Worm (Caenorhabditis elegans) whole organism, L1 larva: ENCODE measurements around the gene nhr-25.

ENCODE experiments used
- C04F5.9 ChIP-seq: sonication (generic microtip); optimal IDR thresholded peaks from 2 replicates; lab custom pipeline; 2016; ENCODE audit warnings: missing genetic modification characterization, missing compliant biosample characterization
- C16A3.4 ChIP-seq: fragments of 150-350 bp; optimal IDR thresholded peaks from 2 replicates; lab custom pipeline; 2014; ENCODE audit warnings: missing biosample characterization, missing genetic modification characterization
- C34B4.2 ChIP-seq: sonication (generic microtip); optimal IDR thresholded peaks from 2 replicates; lab custom pipeline; 2017; ENCODE audit warnings: mild to moderate bottlenecking, missing genetic modification characterization, missing compliant biosample characterization
- F16B12.6 ChIP-seq: fragments of 150-350 bp; optimal IDR thresholded peaks from 2 replicates; lab custom pipeline; 2014; ENCODE audit warnings: missing biosample characterization, missing genetic modification characterization
- aly-2 ChIP-seq: fragments of 150-350 bp; optimal IDR thresholded peaks from 2 replicates; lab custom pipeline; 2014; ENCODE audit warnings: missing biosample characterization, missing genetic modification characterization
- blmp-1 ChIP-seq: fragments of 150-350 bp; optimal IDR thresholded peaks from 2 replicates; lab custom pipeline; 2014; ENCODE audit warnings: missing biosample characterization, missing genetic modification characterization
- ceh-63 ChIP-seq: fragments of 200-800 bp; sonication (Bioruptor generic); optimal IDR thresholded peaks from 2 replicates; lab custom pipeline; 2018; ENCODE audit warnings: mild to moderate bottlenecking, missing genetic modification characterization, missing compliant biosample characterization
- ceh-8 ChIP-seq: fragments of 200-800 bp; sonication (Bioruptor generic); optimal IDR thresholded peaks from 2 replicates; lab custom pipeline; 2018; ENCODE audit warnings: mild to moderate bottlenecking, missing genetic modification characterization, moderate library complexity, missing compliant biosample characterization
- ceh-82 ChIP-seq, 3 experiments: fragments of 150-350 bp in 1 of 3; sonication (generic microtip) in 2 of 3; optimal IDR thresholded peaks; 2 replicates each; lab custom pipeline; 2014 to 2017; ENCODE audit warnings: missing biosample characterization in 3 of 3, missing genetic modification characterization in 3 of 3
- dpl-1 ChIP-seq, 3 experiments: fragments of 150-350 bp in 2 of 3; sonication (generic microtip) in 1 of 3; optimal IDR thresholded peaks; 2 replicates each; lab custom pipeline; 2014 to 2017; ENCODE audit warnings: missing biosample characterization in 3 of 3, missing genetic modification characterization in 3 of 3, missing genetic modification reagents in 3 of 3
- dsc-1 ChIP-seq: sonication (generic microtip); optimal IDR thresholded peaks from 2 replicates; lab custom pipeline; 2016; ENCODE audit warnings: mild to moderate bottlenecking, missing genetic modification characterization, missing compliant biosample characterization
- efl-1 ChIP-seq, 4 experiments: fragments of 150-350 bp; optimal IDR thresholded peaks in 3 of 4; peaks in 1 of 4; 1 replicate in 1 of 4; 2 replicates in 3 of 4; lab custom pipeline; 2014; ENCODE audit warnings: missing biosample characterization in 2 of 4, missing genetic modification characterization in 2 of 4, missing genetic modification reagents in 2 of 4
- egl-27 ChIP-seq, 2 experiments: fragments of 150-350 bp in 1 of 2; sonication (generic microtip); optimal IDR thresholded peaks; 3 replicates each; lab custom pipeline; 2017 to 2018; ENCODE audit warnings: missing biosample characterization in 2 of 2, missing genetic modification characterization in 2 of 2, missing genetic modification reagents in 2 of 2
- ets-5 ChIP-seq: fragments of 200-800 bp; sonication (Bioruptor generic); IDR thresholded peaks from 2 replicates; pipeline ENCODE4 v1.3.6; 2022; ENCODE audit warnings: missing genetic modification characterization, missing compliant biosample characterization
- fkh-8 ChIP-seq: sonication (generic microtip); optimal IDR thresholded peaks from 2 replicates; lab custom pipeline; 2016; ENCODE audit warnings: mild to moderate bottlenecking, missing genetic modification characterization, missing compliant biosample characterization
- fos-1 ChIP-seq: fragments of 150-350 bp; optimal IDR thresholded peaks from 2 replicates; lab custom pipeline; 2014; ENCODE audit warnings: missing biosample characterization, missing genetic modification characterization
- hlh-4 ChIP-seq: sonication (generic microtip); optimal IDR thresholded peaks from 2 replicates; lab custom pipeline; 2016; ENCODE audit warnings: mild to moderate bottlenecking, missing genetic modification characterization, missing compliant biosample characterization
- jun-1 ChIP-seq: fragments of 150-350 bp; optimal IDR thresholded peaks from 2 replicates; lab custom pipeline; 2014; ENCODE audit warnings: missing biosample characterization, missing genetic modification reagents, missing genetic modification characterization
- lin-13 ChIP-seq: fragments of 150-350 bp; optimal IDR thresholded peaks from 2 replicates; lab custom pipeline; 2014; ENCODE audit warnings: missing biosample characterization, missing genetic modification reagents, missing genetic modification characterization
- lin-35 ChIP-seq, 2 experiments: fragments of 150-350 bp; optimal IDR thresholded peaks; 2 replicates each; lab custom pipeline; 2014; ENCODE audit warnings: missing biosample characterization in 2 of 2, missing genetic modification characterization in 2 of 2, missing genetic modification reagents in 2 of 2
- lin-39 ChIP-seq: fragments of 150-350 bp; optimal IDR thresholded peaks from 2 replicates; lab custom pipeline; 2014; ENCODE audit warnings: missing biosample characterization, missing genetic modification reagents, missing genetic modification characterization
- lsy-2 ChIP-seq, 2 experiments: fragments of 150-350 bp; optimal IDR thresholded peaks; 2 replicates each; lab custom pipeline; 2014; ENCODE audit warnings: missing biosample characterization in 2 of 2, missing genetic modification characterization in 2 of 2
- mab-9 ChIP-seq: fragments of 200-800 bp; sonication (Bioruptor generic); IDR thresholded peaks from 2 replicates; pipeline ENCODE4 v1.3.6; 2022; ENCODE audit warnings: missing genetic modification reagents, missing genetic modification characterization, missing compliant biosample characterization
- mdl-1 ChIP-seq, 2 experiments: fragments of 150-350 bp; optimal IDR thresholded peaks; 2 replicates each; lab custom pipeline; 2014 to 2017; ENCODE audit warnings: missing biosample characterization in 2 of 2, missing genetic modification characterization in 2 of 2, inconsistent platforms in 1 of 2
- mef-2 ChIP-seq: fragments of 150-350 bp; optimal IDR thresholded peaks from 2 replicates; lab custom pipeline; 2014; ENCODE audit warnings: missing biosample characterization, missing genetic modification characterization
- nhr-11 ChIP-seq: fragments of 150-350 bp; optimal IDR thresholded peaks from 2 replicates; lab custom pipeline; 2014; ENCODE audit warnings: missing biosample characterization, missing genetic modification characterization
- nhr-12 ChIP-seq: sonication (generic microtip); optimal IDR thresholded peaks from 2 replicates; lab custom pipeline; 2017; ENCODE audit warnings: missing biosample characterization, missing genetic modification characterization
- nhr-20 ChIP-seq: sonication (generic microtip); optimal IDR thresholded peaks from 2 replicates; lab custom pipeline; 2016; ENCODE audit warnings: mild to moderate bottlenecking, missing genetic modification characterization, missing compliant biosample characterization
- nhr-28 ChIP-seq: fragments of 150-350 bp; optimal IDR thresholded peaks from 2 replicates; lab custom pipeline; 2014; ENCODE audit warnings: missing biosample characterization, missing genetic modification characterization
- nhr-76 ChIP-seq: sonication (generic microtip); optimal IDR thresholded peaks from 2 replicates; lab custom pipeline; 2017; ENCODE audit warnings: missing biosample characterization, missing genetic modification characterization
- nhr-84 ChIP-seq: sonication (generic microtip); optimal IDR thresholded peaks from 2 replicates; lab custom pipeline; 2017; ENCODE audit warnings: missing biosample characterization, missing genetic modification characterization
- nhr-90 ChIP-seq: sonication (generic microtip); optimal IDR thresholded peaks from 2 replicates; lab custom pipeline; 2016; ENCODE audit warnings: mild to moderate bottlenecking, missing genetic modification characterization, missing compliant biosample characterization; ENCODE audit not compliant: poor library complexity
- pag-3 ChIP-seq: sonication (generic microtip); optimal IDR thresholded peaks from 2 replicates; lab custom pipeline; 2017; ENCODE audit warnings: missing genetic modification characterization, mild to moderate bottlenecking, missing compliant biosample characterization, antibody characterized with exemption, borderline replicate concordance; ENCODE audit not compliant: insufficient read depth
- pax-3 ChIP-seq: fragments of 200-800 bp; sonication (Bioruptor generic); optimal IDR thresholded peaks from 2 replicates; lab custom pipeline; 2018; ENCODE audit warnings: mild to moderate bottlenecking, missing genetic modification characterization, moderate library complexity, missing compliant biosample characterization
- skn-1 ChIP-seq: fragments of 150-350 bp; optimal IDR thresholded peaks from 2 replicates; lab custom pipeline; 2014; ENCODE audit warnings: missing biosample characterization, missing genetic modification characterization
- sox-4 ChIP-seq: sonication (generic microtip); optimal IDR thresholded peaks from 2 replicates; lab custom pipeline; 2016; ENCODE audit warnings: missing genetic modification characterization, missing compliant biosample characterization
- sptf-1 ChIP-seq: fragments of 150-350 bp; optimal IDR thresholded peaks from 2 replicates; lab custom pipeline; 2014; ENCODE audit warnings: missing biosample characterization, missing genetic modification characterization
- sup-37 ChIP-seq: fragments of 200-800 bp; sonication (Bioruptor generic); optimal IDR thresholded peaks from 2 replicates; lab custom pipeline; 2018; ENCODE audit warnings: mild to moderate bottlenecking, missing genetic modification characterization, missing compliant biosample characterization
- swsn-7 ChIP-seq: sonication (generic microtip); optimal IDR thresholded peaks from 2 replicates; lab custom pipeline; 2016; ENCODE audit warnings: missing genetic modification characterization, missing compliant biosample characterization
- tbx-2 ChIP-seq: sonication (generic microtip); optimal IDR thresholded peaks from 2 replicates; lab custom pipeline; 2016; ENCODE audit warnings: missing genetic modification characterization, missing compliant biosample characterization
- tlp-1 ChIP-seq: fragments of 150-350 bp; optimal IDR thresholded peaks from 2 replicates; lab custom pipeline; 2014; ENCODE audit warnings: missing biosample characterization, missing genetic modification characterization
- ztf-4 ChIP-seq: fragments of 150-350 bp; optimal IDR thresholded peaks from 2 replicates; lab custom pipeline; 2014; ENCODE audit warnings: missing biosample characterization, missing genetic modification characterization

The nhr-25 gene

DNA sequence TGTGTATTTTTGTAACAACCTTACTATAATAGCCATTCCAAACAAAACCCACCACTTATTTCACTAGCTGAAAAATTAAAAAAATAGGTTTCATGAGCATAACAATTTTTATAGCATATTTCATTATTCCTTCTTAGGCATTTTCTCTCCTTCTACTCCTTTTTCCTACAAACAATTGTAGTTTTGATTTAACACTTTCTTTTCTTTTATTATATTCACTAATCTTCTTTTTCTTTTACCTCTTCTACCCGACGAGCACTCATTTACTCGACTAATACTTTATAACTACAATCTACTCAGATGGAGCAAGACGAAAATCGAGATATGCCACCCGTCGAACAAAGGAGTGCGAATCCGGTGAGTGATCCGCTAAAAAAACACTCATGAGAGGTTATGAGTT, 40.0 kb downstream of the nhr-25 start, which contains the start of gene C53C7.3:
Gene C53C7.3 (plus strand): TSS at position 301 of the 400 bp plus-strand sequence.
- TF ChIP-seq lin-39 (tag; lab: Kevin White, UChicago) (no peak), lin-35 (GFP tag; optimal IDR thresholded peaks at IDR 0.05; lab: Kevin White, UChicago) (no peak), egl-27 (tag; optimal IDR thresholded peaks at IDR 0.05; lab: Kevin White, UChicago) (no peak), dpl-1 (GFP tag; optimal IDR thresholded peaks at IDR 0.05; lab: Kevin White, UChicago) (no peak), C16A3.4 (tag; lab: Kevin White, UChicago) (no peak), tbx-2 (tag; lab: Kevin White, UChicago) (no peak), lin-13 (GFP tag; lab: Kevin White, UChicago) (no peak), hlh-4 (no peak), nhr-11 (tag; lab: Kevin White, UChicago) (no peak), tlp-1 (no peak), F16B12.6 (tag; lab: Kevin White, UChicago) (no peak), nhr-90 (tag; lab: Kevin White, UChicago) (no peak), nhr-84 (tag; lab: Kevin White, UChicago) (no peak), fos-1 (no peak), swsn-7 (tag; lab: Kevin White, UChicago) (no peak), mef-2 (no peak), sptf-1 (no peak), ceh-63 (no peak), fkh-8 (tag; lab: Kevin White, UChicago) (no peak), pag-3 (tag; lab: Kevin White, UChicago) (no peak)

DNA sequence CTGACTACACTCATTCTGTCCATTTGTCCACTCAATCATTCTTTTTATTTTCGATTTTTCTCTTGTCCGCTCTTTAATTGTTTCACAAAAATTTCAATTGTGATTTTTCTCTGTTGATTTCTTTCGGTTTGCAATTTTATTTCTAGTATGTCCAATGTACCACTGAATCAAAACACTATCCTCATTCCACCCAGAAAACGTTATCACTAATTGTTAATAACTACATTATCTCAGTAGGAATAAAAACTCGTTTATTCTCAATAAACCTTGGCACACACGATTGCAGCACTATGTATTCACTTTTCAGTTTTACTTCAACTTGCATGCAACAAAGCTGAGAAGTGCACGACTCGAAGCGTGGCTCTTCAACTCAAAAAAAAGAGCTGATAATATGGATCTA, 43.1 kb downstream of the nhr-25 start, which contains the start of gene K03A11.1:
Gene K03A11.1 (plus strand): TSS at position 301 of the 400 bp plus-strand sequence.
- no peak for TF ChIP-seq mdl-1 (tag; optimal IDR thresholded peaks at IDR 0.05; lab: Kevin White, UChicago)
- no peak for TF ChIP-seq hlh-4
- TF ChIP-seq skn-1 (tag; lab: Kevin White, UChicago) = no peak
- TF ChIP-seq ceh-8 (GFP tag; lab: Kevin White, UChicago) = no peak
- no peak for TF ChIP-seq nhr-28 (tag; lab: Kevin White, UChicago)
- TF ChIP-seq nhr-20 (tag; lab: Kevin White, UChicago) = no peak
- TF ChIP-seq lsy-2 (tag; optimal IDR thresholded peaks at IDR 0.05; lab: Kevin White, UChicago) = no peak
- no peak for TF ChIP-seq efl-1 (optimal IDR thresholded peaks at IDR 0.05; lab: Kevin White, UChicago)
- no peak for TF ChIP-seq efl-1 (GFP tag; optimal IDR thresholded peaks at IDR 0.05 in 1 of 2; lab: Kevin White, UChicago)
- TF ChIP-seq, all 84 proteins: peak for 0

- TF ChIP-seq lin-13 (GFP tag; lab: Kevin White, UChicago) (no peak), blmp-1 (no peak), mef-2 (no peak), C34B4.2 (tag; lab: Kevin White, UChicago) (no peak), ceh-82 (tag; optimal IDR thresholded peaks at IDR 0.05; lab: Kevin White, UChicago) (no peak), mab-9 (no peak), ets-5 (GFP tag; lab: Robert Waterston, UW) (no peak), ztf-4 (tag; lab: Kevin White, UChicago) (no peak), pax-3 (tag; lab: Kevin White, UChicago) (no peak), dsc-1 (tag; lab: Kevin White, UChicago) (no peak), swsn-7 (tag; lab: Kevin White, UChicago) (no peak), sup-37 (GFP tag; lab: Kevin White, UChicago) (no peak), C04F5.9 (tag; lab: Kevin White, UChicago) (no peak), nhr-76 (tag; lab: Kevin White, UChicago) (no peak), jun-1 (tag; lab: Kevin White, UChicago) (no peak), aly-2 (tag; lab: Kevin White, UChicago) (no peak), sox-4 (no peak), nhr-12 (tag; lab: Kevin White, UChicago) (no peak), C16A3.4 (tag; lab: Kevin White, UChicago) (no peak)
Observed at ce11 chrX:13055560-13055959, 47.3 kb downstream of the nhr-25 start, which contains the start of gene K03A11.6. Gene K03A11.6 (plus strand): TSS chrX:13055860.
